Fruit fly (Drosophila melanogaster) whole organism: ENCODE data around the gene CG33332.

Source experiments
- CG8478 ChIP-seq: fragments of >200 bp; optimal IDR thresholded peaks from 2 replicates; lab custom pipeline; 2018; ENCODE audit warnings: inconsistent platforms
- Dll ChIP-seq: fragments of >200 bp; optimal IDR thresholded peaks from 2 replicates; lab custom pipeline; 2017
- EcR ChIP-seq, 2 experiments: fragments of >200 bp; optimal IDR thresholded peaks; 2 replicates each; lab custom pipeline; 2017; ENCODE audit warnings: missing biosample characterization in 2 of 2, missing genetic modification characterization in 2 of 2, missing genetic modification reagents in 2 of 2
- psq ChIP-seq: fragments of >200 bp; optimal IDR thresholded peaks from 2 replicates; lab custom pipeline; 2017
- usp ChIP-seq: fragments of >200 bp; optimal IDR thresholded peaks from 2 replicates; lab custom pipeline; 2017; ENCODE audit warnings: missing biosample characterization, missing genetic modification characterization, mixed read lengths

dm6 chr3R:14844743-14845142 is 41.5 kb upstream of the CG33332 start, which contains the start of gene CG3610:
- TF ChIP-seq EcR (GFP tag; optimal IDR thresholded peaks at IDR 0.05; lab: Kevin White, UChicago) (no peak), psq (lab: Kevin White, UChicago) (no peak), usp (GFP tag; lab: Kevin White, UChicago) (no peak), CG8478 (no peak), Dll (lab: Kevin White, UChicago) (no peak)
